Worm (Caenorhabditis elegans) whole organism, L4/young adult: ENCODE results near the gene R04F11.5.

Experiments
- W03F9.2 ChIP-seq: fragments of 150-350 bp; optimal IDR thresholded peaks from 2 replicates; lab custom pipeline; 2014; ENCODE audit warnings: missing biosample characterization, missing genetic modification characterization
- him-1 ChIP-seq: sonication (generic microtip); optimal IDR thresholded peaks from 2 replicates; lab custom pipeline; 2016; ENCODE audit warnings: missing genotype, missing genetic modification reagents, missing genetic modification characterization, missing compliant biosample characterization

DNA sequence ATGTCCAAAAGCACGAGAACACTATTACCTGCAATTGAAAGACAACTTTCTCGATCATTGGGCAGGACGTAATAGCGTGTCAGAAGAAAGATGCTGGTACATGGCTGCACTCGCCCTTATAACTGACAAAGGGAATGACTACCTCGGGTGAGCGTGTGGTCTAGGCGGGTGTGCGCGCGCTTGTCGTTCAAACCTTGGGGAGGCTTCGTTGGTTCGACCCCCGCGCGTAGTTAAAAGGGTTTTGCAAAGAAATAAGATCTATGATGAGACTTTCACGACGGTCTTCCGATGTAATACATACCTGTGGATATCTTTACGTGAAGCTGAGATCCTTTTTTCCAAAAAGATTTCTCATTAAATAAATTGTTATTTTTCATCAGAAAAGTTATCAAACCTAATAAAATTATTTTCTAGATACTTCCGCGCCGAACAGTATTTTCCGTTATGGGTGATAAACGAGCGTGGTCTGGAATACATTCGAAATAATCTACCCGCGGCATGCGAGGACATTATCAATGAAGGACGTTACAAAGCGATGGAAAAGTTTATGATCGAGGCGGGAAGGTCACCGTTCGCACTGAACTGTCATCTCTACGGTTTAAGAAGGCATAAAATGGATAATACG, 14.3 kb downstream of the R04F11.5 start:
- peak; percentile 59 for TF ChIP-seq W03F9.2 (tag; lab: Kevin White, UChicago)
- peak; percentile 97 for TF ChIP-seq him-1 (tag; lab: Kevin White, UChicago)
